Worm (Caenorhabditis elegans): ENCODE results near the gene fnip-2.
"Not testable (repeated sequence)": the region's sequence is repeated elsewhere in the genome, so short reads cannot be mapped to it uniquely, and the experiment has no call there.

Gene fnip-2

DNA sequence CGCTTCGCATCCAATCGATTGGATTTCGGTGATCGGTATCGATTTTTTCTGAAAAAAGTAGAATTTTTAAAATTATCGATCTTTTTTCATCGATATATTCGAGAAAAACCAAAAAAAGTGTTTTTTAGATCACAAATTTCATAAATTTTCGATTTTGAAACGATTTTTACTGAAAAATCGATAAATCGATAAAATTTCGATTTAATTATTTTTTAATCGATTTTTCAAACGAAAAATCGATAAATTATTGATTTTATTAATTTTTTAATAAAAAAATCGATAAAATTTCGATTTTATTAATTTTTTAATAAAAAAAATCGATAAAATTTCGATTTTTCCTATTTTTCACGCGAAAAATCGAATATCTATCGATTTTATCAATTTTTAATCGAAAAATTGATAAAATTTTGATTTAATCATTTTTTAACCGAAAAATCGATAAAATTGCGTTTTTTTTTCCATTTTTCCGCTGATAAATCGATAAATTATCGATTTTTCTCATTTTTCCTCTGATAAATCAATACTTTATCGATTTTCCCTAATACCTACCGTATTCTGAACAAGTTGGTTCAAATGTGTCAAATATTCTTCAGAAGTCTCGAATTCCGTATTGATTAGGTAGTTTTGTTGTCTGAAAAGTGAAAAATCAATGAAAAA is 30.9 kb downstream of the fnip-2 start:
- TF ChIP-seq ahr-1 (tag; optimal IDR thresholded peaks at IDR 0.05) (no peak), dmd-4 (tag; optimal IDR thresholded peaks at IDR 0.05; ENCODE audit: borderline replicate concordance) (no peak), ceh-31 (tag; optimal IDR thresholded peaks at IDR 0.05) (no peak), unc-86 (tag; optimal IDR thresholded peaks at IDR 0.05) (no peak), C08G9.2 (tag; optimal IDR thresholded peaks at IDR 0.05) (no peak), tbx-2 (tag; optimal IDR thresholded peaks at IDR 0.05) (no peak), ceh-9 (tag; optimal IDR thresholded peaks at IDR 0.05) (no peak), mec-3 (tag; optimal IDR thresholded peaks at IDR 0.05; ENCODE audit: borderline replicate concordance) (no peak), tbx-7 (tag; optimal IDR thresholded peaks at IDR 0.05) (no peak), ref-2 (tag; optimal IDR thresholded peaks at IDR 0.05) (no peak), ceh-34 (tag; optimal IDR thresholded peaks at IDR 0.05) (no peak), ceh-14 (tag; optimal IDR thresholded peaks at IDR 0.05) (no peak), lin-11 (tag; optimal IDR thresholded peaks at IDR 0.05) (no peak), unc-55 (GFP tag; optimal IDR thresholded peaks at IDR 0.05) (no peak)

DNA sequence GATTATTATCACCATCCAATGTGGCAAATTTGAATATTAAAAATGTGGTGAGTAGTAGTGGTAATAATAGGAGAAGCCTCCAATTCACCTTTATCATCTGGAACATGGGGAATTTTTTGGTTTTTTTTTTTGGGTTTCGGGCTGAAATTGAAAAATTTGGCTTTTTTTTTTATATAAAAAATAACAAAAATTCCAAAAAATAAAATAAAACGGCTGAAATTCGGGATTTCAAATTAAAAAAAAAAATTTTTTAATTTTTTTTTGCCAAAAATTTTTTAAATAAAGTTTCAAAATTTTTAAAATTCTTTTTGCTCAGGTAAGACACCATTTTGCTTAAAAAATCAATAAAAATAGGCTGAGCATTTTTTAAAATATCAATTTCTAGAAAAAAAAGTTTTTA is 40.9 kb downstream of the fnip-2 start, which contains the start of gene famp-1:
TSS of gene famp-1 (minus strand) at position 101 of the 400 bp plus-strand sequence.
- TF ChIP-seq pax-1 (tag; optimal IDR thresholded peaks at IDR 0.05) (no peak), tbx-2 (tag; optimal IDR thresholded peaks at IDR 0.05) (no peak), pqm-1 (tag; optimal IDR thresholded peaks at IDR 0.05) (no peak), ceh-24 (tag; optimal IDR thresholded peaks at IDR 0.05) (no peak), ahr-1 (tag; optimal IDR thresholded peaks at IDR 0.05) (no peak), unc-86 (tag; optimal IDR thresholded peaks at IDR 0.05) (no peak), dve-1 (tag; optimal IDR thresholded peaks at IDR 0.05) (no peak), ets-4 (tag; optimal IDR thresholded peaks at IDR 0.05) (no peak), lim-6 (tag; optimal IDR thresholded peaks at IDR 0.05) (no peak), nfya-1 (tag; optimal IDR thresholded peaks at IDR 0.05) (no peak), ceh-6 (GFP tag; optimal IDR thresholded peaks at IDR 0.05) (no peak), rnt-1 (tag; optimal IDR thresholded peaks at IDR 0.05) (no peak), pag-3 (tag; optimal IDR thresholded peaks at IDR 0.05; ENCODE audit: borderline replicate concordance) (no peak), fkh-10 (GFP tag; optimal IDR thresholded peaks at IDR 0.05) (no peak), unc-55 (GFP tag; optimal IDR thresholded peaks at IDR 0.05) (no peak), syd-9 (tag; optimal IDR thresholded peaks at IDR 0.05) (no peak), hlh-6 (tag; optimal IDR thresholded peaks at IDR 0.05) (no peak)

DNA sequence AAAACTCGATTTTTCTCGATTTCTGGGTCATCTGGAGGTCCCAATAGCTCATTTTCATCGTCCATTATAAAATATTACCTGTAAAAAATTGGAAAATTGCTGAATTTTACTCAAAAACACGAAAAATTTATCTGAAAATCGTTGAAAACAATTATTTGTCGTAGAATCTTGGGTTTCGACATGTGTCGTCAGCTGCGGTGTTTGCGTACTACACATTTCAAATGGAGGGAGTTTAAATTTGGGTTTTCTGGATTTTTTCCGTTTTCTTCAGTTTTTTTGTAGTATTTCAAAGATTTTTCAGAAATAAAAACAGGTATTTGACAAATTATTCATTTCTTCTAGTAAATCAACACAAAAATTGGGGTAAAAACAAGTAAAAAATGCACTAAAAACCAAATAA is 52.9 kb downstream of the fnip-2 start, which contains the start of gene M70.5:
TSS of gene M70.5 (minus strand) at position 78 of the 400 bp plus-strand sequence.
- TF ChIP-seq ceh-30, pax-1, K02D7.2 (tag; optimal IDR thresholded peaks at IDR 0.05): not testable (repeated sequence)

DNA sequence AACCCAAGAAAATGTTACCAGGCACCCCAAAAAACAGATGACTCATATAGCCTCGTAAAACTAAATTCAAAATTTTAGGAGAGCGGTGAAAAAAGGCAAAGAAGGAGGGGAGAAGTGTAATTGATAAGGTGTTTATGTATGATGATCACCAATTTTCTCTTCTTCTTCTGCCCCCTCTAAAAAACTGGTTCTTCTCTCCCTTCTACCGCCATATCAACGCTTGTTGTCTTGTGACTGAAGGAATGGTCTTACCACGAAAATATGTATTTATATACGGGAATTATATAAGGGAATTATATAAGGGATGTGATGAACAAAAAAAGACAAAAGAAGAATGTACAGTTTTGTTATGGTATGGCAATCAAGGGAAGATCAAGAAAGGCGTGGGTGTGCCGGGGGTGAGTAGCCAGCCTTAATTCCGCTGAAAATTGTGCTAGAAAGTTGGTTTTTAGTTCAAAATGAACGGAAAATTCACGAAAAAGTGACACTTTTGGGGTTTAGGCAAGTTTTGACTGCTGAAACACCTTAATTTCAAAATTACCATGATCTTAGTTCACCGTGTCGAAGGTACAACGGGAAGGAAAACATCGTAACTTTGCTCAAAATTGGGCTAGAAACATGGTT is 58.8 kb downstream of the fnip-2 start:
- TF ChIP-seq F13H6.1 (tag; optimal IDR thresholded peaks at IDR 0.05): no peak
- no peak for TF ChIP-seq fkh-6 (tag; optimal IDR thresholded peaks at IDR 0.05)
- no peak for TF ChIP-seq unc-3 (GFP tag; conservative IDR thresholded peaks at IDR 0.05)
- no peak for TF ChIP-seq unc-3 (tag; optimal IDR thresholded peaks at IDR 0.05)
- no peak for TF ChIP-seq syd-9 (tag; optimal IDR thresholded peaks at IDR 0.05)
- no peak for TF ChIP-seq tbx-7 (tag; optimal IDR thresholded peaks at IDR 0.05)
- TF ChIP-seq ceh-6 (GFP tag; optimal IDR thresholded peaks at IDR 0.05): no peak
- TF ChIP-seq ceh-31 (tag; optimal IDR thresholded peaks at IDR 0.05): no peak
- TF ChIP-seq ceh-48 (tag; optimal IDR thresholded peaks at IDR 0.05): no peak
- TF ChIP-seq zip-5 (tag; optimal IDR thresholded peaks at IDR 0.05): no peak
- TF ChIP-seq ceh-45 (GFP tag; IDR thresholded peaks at IDR 0.05): no peak
- no peak for TF ChIP-seq gmeb-2 (tag; optimal IDR thresholded peaks at IDR 0.05)
- no peak for TF ChIP-seq npax-4 (tag; optimal IDR thresholded peaks at IDR 0.05)
- no peak for TF ChIP-seq sox-4 (tag; optimal IDR thresholded peaks at IDR 0.05)
- TF ChIP-seq T23F11.4 (GFP tag; optimal IDR thresholded peaks at IDR 0.05): no peak
- TF ChIP-seq hlh-15 (tag; optimal IDR thresholded peaks at IDR 0.05): no peak

All from whole organism, late embryonic.